Worm (Caenorhabditis elegans) whole organism, mixed stage, embryonic: Measurements from ENCODE around the gene dhs-21.

Experiments used
- ces-1 ChIP-seq: fragments of 150-350 bp; optimal IDR thresholded peaks from 2 replicates; lab custom pipeline; 2014; ENCODE audit warnings: missing biosample characterization, missing genetic modification reagents, missing genetic modification characterization
- lin-32 ChIP-seq: fragments of 200-800 bp; sonication (Bioruptor generic); optimal IDR thresholded peaks from 2 replicates; lab custom pipeline; 2018; ENCODE audit warnings: mild to moderate bottlenecking, missing genetic modification characterization, missing compliant biosample characterization
- nhr-2 ChIP-seq: fragments of 150-350 bp; optimal IDR thresholded peaks from 2 replicates; lab custom pipeline; 2014; ENCODE audit warnings: missing biosample characterization, missing genetic modification characterization
- nhr-237 ChIP-seq: fragments of 150-350 bp; optimal IDR thresholded peaks from 2 replicates; lab custom pipeline; 2014; ENCODE audit warnings: missing biosample characterization, missing genetic modification characterization
- nhr-76 ChIP-seq: sonication (generic microtip); optimal IDR thresholded peaks from 2 replicates; lab custom pipeline; 2017; ENCODE audit warnings: missing biosample characterization, missing genetic modification characterization
- snpc-4 ChIP-seq: fragments of 150-350 bp; optimal IDR thresholded peaks from 2 replicates; lab custom pipeline; 2014; ENCODE audit warnings: missing biosample characterization, missing genetic modification characterization
- unc-39 ChIP-seq: fragments of 150-350 bp; optimal IDR thresholded peaks from 2 replicates; lab custom pipeline; 2014; ENCODE audit warnings: missing biosample characterization, missing genetic modification characterization
- unc-62 ChIP-seq: fragments of 150-350 bp; optimal IDR thresholded peaks from 2 replicates; lab custom pipeline; 2014; ENCODE audit warnings: missing biosample characterization, missing genetic modification reagents, missing genetic modification characterization
- ztf-11 ChIP-seq: fragments of 150-350 bp; optimal IDR thresholded peaks from 2 replicates; lab custom pipeline; 2014; ENCODE audit warnings: missing biosample characterization, missing genetic modification characterization

- TF ChIP-seq ztf-11 (no peak), nhr-2 (tag; lab: Kevin White, UChicago) (no peak), unc-39 (no peak), unc-62 (GFP tag; lab: Kevin White, UChicago) (no peak), nhr-76 (tag; lab: Kevin White, UChicago) (no peak), snpc-4 (tag; lab: Kevin White, UChicago) (no peak), ces-1 (GFP tag; lab: Kevin White, UChicago) (no peak), nhr-237 (tag; lab: Kevin White, UChicago) (no peak), lin-32 (no peak)
These were observed 29.4 kb downstream of the dhs-21 start, which contains the start of gene R11D1.1 for ce11 chrV:12704077-12704476.
